Worm (Caenorhabditis elegans): Measurements from ENCODE around the gene gur-4.

The gur-4 gene

DNA sequence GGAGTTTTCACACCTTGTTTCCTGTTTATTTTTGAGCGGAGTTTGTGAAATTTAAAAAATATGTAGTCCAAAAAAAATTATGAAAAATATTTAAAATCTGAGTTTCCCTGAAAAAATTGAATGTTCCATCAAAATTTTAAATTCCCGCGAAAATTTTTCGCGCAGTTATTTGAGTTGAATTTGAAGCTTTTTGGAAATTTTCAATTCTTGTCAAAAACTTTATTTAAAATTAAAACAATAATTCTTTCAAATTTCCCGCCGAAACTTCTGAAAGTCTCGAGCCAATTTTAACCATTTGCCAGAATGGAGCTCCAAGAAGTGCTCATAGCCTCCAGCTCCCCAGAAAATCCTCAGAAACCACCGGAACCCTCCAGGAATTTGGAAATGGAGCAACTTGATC lies at the start of gene gur-4:
Gene gur-4, plus strand, starts transcription at position 301 of the 400 bp plus-strand sequence.
- no peak for TF ChIP-seq mef-2 (tag; optimal IDR thresholded peaks at IDR 0.05)
- no peak for TF ChIP-seq ces-1 (GFP tag; optimal IDR thresholded peaks at IDR 0.05)
- no peak for TF ChIP-seq C04F5.9 (tag; optimal IDR thresholded peaks at IDR 0.05)
- no peak for TF ChIP-seq lin-39 (tag; optimal IDR thresholded peaks at IDR 0.05)
- no peak for TF ChIP-seq C34B4.2 (tag; optimal IDR thresholded peaks at IDR 0.05)
- no peak for TF ChIP-seq nhr-12 (tag; optimal IDR thresholded peaks at IDR 0.05)
- no peak for TF ChIP-seq jun-1 (tag; optimal IDR thresholded peaks at IDR 0.05)
- no peak for TF ChIP-seq snpc-4 (tag; optimal IDR thresholded peaks at IDR 0.05)
- no peak for TF ChIP-seq egl-27 (tag; optimal IDR thresholded peaks at IDR 0.05)
- TF ChIP-seq rnt-1 (tag; optimal IDR thresholded peaks at IDR 0.05), result no peak
- TF ChIP-seq ceh-88 (GFP tag; IDR thresholded peaks at IDR 0.05), result no peak
- TF ChIP-seq unc-130 (tag; optimal IDR thresholded peaks at IDR 0.05), result no peak
- TF ChIP-seq pag-3 (tag; optimal IDR thresholded peaks at IDR 0.05; ENCODE audit: borderline replicate concordance, insufficient read depth), result no peak
- no peak for TF ChIP-seq ceh-63 (GFP tag; optimal IDR thresholded peaks at IDR 0.05)
- TF ChIP-seq sox-4 (tag; optimal IDR thresholded peaks at IDR 0.05), result no peak
- TF ChIP-seq aha-1 (tag; optimal IDR thresholded peaks at IDR 0.05), result no peak
- no peak for TF ChIP-seq egl-13 (tag; optimal IDR thresholded peaks at IDR 0.05)

DNA sequence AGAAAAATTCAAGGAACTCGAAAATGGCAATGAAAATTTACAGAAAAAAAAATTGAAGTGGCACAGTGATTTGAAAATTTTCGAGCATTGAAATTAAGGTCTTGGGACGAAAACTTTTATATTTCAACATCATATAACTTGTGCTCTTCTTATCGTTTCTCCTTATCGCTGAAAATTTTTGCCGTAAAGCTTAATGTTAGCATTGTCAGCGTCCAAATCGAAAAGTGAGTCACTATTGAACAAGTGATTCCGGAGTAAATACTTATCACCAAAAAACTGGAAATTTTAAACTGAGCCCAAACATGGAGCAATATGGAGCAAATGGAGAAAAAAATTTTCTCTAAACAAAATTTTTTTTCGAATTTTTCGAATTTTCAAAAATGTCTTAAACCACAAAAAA lies 48.9 kb upstream of the gur-4 start:
- TF ChIP-seq elt-2 (tag; optimal IDR thresholded peaks at IDR 0.05) (peak; percentile 69), vab-15 (tag; optimal IDR thresholded peaks at IDR 0.05) (no peak), nhr-71 (tag; optimal IDR thresholded peaks at IDR 0.05) (no peak), fkh-10 (GFP tag; optimal IDR thresholded peaks at IDR 0.05) (no peak), nhr-237 (tag; optimal IDR thresholded peaks at IDR 0.05) (no peak), ztf-11 (tag; optimal IDR thresholded peaks at IDR 0.05) (no peak), lin-35 (GFP tag; optimal IDR thresholded peaks at IDR 0.05) (no peak), blmp-1 (tag; optimal IDR thresholded peaks at IDR 0.05) (no peak), dpl-1 (GFP tag; optimal IDR thresholded peaks at IDR 0.05) (no peak), fkh-4 (tag; optimal IDR thresholded peaks at IDR 0.05; ENCODE audit: borderline replicate concordance) (no peak), efl-1 (optimal IDR thresholded peaks at IDR 0.05) (no peak), efl-1 (GFP tag; optimal IDR thresholded peaks at IDR 0.05 in 1 of 2) (peak in 1 of 2 experiments; percentile 83), hlh-17 (GFP tag; optimal IDR thresholded peaks at IDR 0.05; ENCODE audit: borderline replicate concordance) (no peak), pax-3 (tag; optimal IDR thresholded peaks at IDR 0.05) (no peak), pag-3 (tag; optimal IDR thresholded peaks at IDR 0.05; ENCODE audit: borderline replicate concordance, insufficient read depth) (no peak), aly-2 (tag; optimal IDR thresholded peaks at IDR 0.05) (no peak), ztf-4 (tag; optimal IDR thresholded peaks at IDR 0.05) (no peak)

DNA sequence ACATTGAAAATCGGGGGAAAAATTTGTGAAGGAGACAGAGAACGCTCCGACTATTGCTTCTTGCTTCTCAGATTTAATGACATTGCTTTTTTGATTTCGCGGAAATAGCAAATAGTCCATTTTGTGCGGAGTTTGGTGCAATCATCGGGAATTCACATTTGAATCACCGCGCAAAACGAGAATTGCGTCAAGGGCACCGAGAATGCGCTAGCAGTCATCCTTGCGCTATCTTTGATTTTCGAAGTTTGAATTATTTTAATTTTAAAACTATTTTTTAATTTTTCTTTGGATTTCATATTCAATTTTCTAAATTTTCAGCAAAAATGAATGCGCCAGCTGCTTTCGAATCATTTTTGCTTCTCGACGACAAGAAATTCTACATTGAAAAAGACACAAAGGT lies 44.8 kb upstream of the gur-4 start, which contains the start of gene rpb-11:
Gene rpb-11, plus strand, starts transcription at position 319 of the 400 bp plus-strand sequence.
- peak; percentile 96 for TF ChIP-seq dsc-1 (tag; optimal IDR thresholded peaks at IDR 0.05)
- TF ChIP-seq ztf-4 (tag; optimal IDR thresholded peaks at IDR 0.05), result peak; percentile 94
- peak; percentile 89 for TF ChIP-seq pax-3 (tag; optimal IDR thresholded peaks at IDR 0.05)
- peak; percentile 91 for TF ChIP-seq sup-37 (GFP tag; optimal IDR thresholded peaks at IDR 0.05)
- peak in 1 of 2 experiments; percentile 88 for TF ChIP-seq ztf-11 (tag; optimal IDR thresholded peaks at IDR 0.05)
- peak; percentile 95 to 96 for TF ChIP-seq lsy-2 (tag; optimal IDR thresholded peaks at IDR 0.05)
- peak; percentile 81 for TF ChIP-seq mab-9 (GFP tag; IDR thresholded peaks at IDR 0.05)
- no peak for TF ChIP-seq sptf-1 (tag; optimal IDR thresholded peaks at IDR 0.05)
- peak; percentile 84 for TF ChIP-seq elt-2 (tag; optimal IDR thresholded peaks at IDR 0.05)
- peak; percentile 95 for TF ChIP-seq swsn-7 (tag; optimal IDR thresholded peaks at IDR 0.05)
- TF ChIP-seq F16B12.6 (tag; optimal IDR thresholded peaks at IDR 0.05), result peak; percentile 71
- TF ChIP-seq nhr-71 (tag; optimal IDR thresholded peaks at IDR 0.05), result peak; percentile 97
- TF ChIP-seq lin-15B (tag; optimal IDR thresholded peaks at IDR 0.05), result peak; percentile 90
- peak; percentile 92 for TF ChIP-seq lin-14 (GFP tag; optimal IDR thresholded peaks at IDR 0.05)
- peak; percentile 52 for TF ChIP-seq ceh-90 (tag; optimal IDR thresholded peaks at IDR 0.05)
- peak; percentile 73 for TF ChIP-seq mef-2 (tag; optimal IDR thresholded peaks at IDR 0.05)
- peak; percentile 94 for TF ChIP-seq unc-86 (tag; optimal IDR thresholded peaks at IDR 0.05)
- peak; percentile 59 for TF ChIP-seq unc-30 (tag; optimal IDR thresholded peaks at IDR 0.05)
- TF ChIP-seq hpl-2 (GFP tag; optimal IDR thresholded peaks at IDR 0.05), result peak; percentile 68
- TF ChIP-seq C16A3.4 (tag; optimal IDR thresholded peaks at IDR 0.05), result peak; percentile 98
- TF ChIP-seq ceh-63 (GFP tag; optimal IDR thresholded peaks at IDR 0.05), result no peak
- peak; percentile 67 for TF ChIP-seq efl-3 (GFP tag; optimal IDR thresholded peaks at IDR 0.05)
- TF ChIP-seq blmp-1 (tag; optimal IDR thresholded peaks at IDR 0.05), result peak; percentile 74
- TF ChIP-seq fkh-10 (GFP tag; optimal IDR thresholded peaks at IDR 0.05), result peak; percentile 64
- no peak for TF ChIP-seq pqm-1 (tag; optimal IDR thresholded peaks at IDR 0.05)
- peak; percentile 99 for TF ChIP-seq dpl-1 (GFP tag; optimal IDR thresholded peaks at IDR 0.05)
- TF ChIP-seq nhr-28 (tag; optimal IDR thresholded peaks at IDR 0.05), result no peak

All from whole organism, L1 larva.